Worm (Caenorhabditis elegans) whole organism, late embryonic: Measurements from ENCODE around the gene F21A3.11.

Experiments
- C08G9.2 ChIP-seq: sonication (generic microtip); optimal IDR thresholded peaks from 2 replicates; lab custom pipeline; 2016; ENCODE audit warnings: mild to moderate bottlenecking, missing genetic modification characterization, moderate library complexity, missing compliant biosample characterization
- F13H6.1 ChIP-seq: sonication (generic microtip); optimal IDR thresholded peaks from 2 replicates; lab custom pipeline; 2016; ENCODE audit warnings: missing genetic modification characterization, missing compliant biosample characterization
- elt-2 ChIP-seq: sonication (generic microtip); optimal IDR thresholded peaks from 2 replicates; lab custom pipeline; 2016; ENCODE audit warnings: missing genetic modification reagents, missing genetic modification characterization, missing compliant biosample characterization
- eyg-1 ChIP-seq: sonication (generic microtip); optimal IDR thresholded peaks from 2 replicates; lab custom pipeline; 2016; ENCODE audit warnings: missing genotype, missing genetic modification characterization, missing compliant biosample characterization
- fkh-10 ChIP-seq: fragments of 150-350 bp; optimal IDR thresholded peaks from 2 replicates; lab custom pipeline; 2014; ENCODE audit warnings: missing biosample characterization, missing genetic modification reagents, missing genetic modification characterization
- hlh-30 ChIP-seq: sonication (generic microtip); optimal IDR thresholded peaks from 2 replicates; lab custom pipeline; 2017; ENCODE audit warnings: antibody characterized with exemption, missing genetic modification characterization, missing compliant biosample characterization; ENCODE audit not compliant: insufficient read depth
- npax-4 ChIP-seq: sonication (generic microtip); optimal IDR thresholded peaks from 2 replicates; lab custom pipeline; 2016; ENCODE audit warnings: missing genetic modification characterization, missing compliant biosample characterization
- pat-9 ChIP-seq: fragments of 200-800 bp; sonication (Bioruptor generic); optimal IDR thresholded peaks from 2 replicates; lab custom pipeline; 2018; ENCODE audit warnings: mild to moderate bottlenecking, missing genetic modification characterization, moderate library complexity, missing compliant biosample characterization
- pqm-1 ChIP-seq: sonication (generic microtip); optimal IDR thresholded peaks from 2 replicates; lab custom pipeline; 2016; ENCODE audit warnings: missing genetic modification characterization, missing compliant biosample characterization
- pros-1 ChIP-seq: fragments of 150-350 bp; optimal IDR thresholded peaks from 2 replicates; lab custom pipeline; 2014; ENCODE audit warnings: missing biosample characterization, missing genetic modification reagents, missing genetic modification characterization
- unc-86 ChIP-seq: sonication (generic microtip); optimal IDR thresholded peaks from 2 replicates; lab custom pipeline; 2016; ENCODE audit warnings: missing genetic modification characterization, missing compliant biosample characterization

DNA sequence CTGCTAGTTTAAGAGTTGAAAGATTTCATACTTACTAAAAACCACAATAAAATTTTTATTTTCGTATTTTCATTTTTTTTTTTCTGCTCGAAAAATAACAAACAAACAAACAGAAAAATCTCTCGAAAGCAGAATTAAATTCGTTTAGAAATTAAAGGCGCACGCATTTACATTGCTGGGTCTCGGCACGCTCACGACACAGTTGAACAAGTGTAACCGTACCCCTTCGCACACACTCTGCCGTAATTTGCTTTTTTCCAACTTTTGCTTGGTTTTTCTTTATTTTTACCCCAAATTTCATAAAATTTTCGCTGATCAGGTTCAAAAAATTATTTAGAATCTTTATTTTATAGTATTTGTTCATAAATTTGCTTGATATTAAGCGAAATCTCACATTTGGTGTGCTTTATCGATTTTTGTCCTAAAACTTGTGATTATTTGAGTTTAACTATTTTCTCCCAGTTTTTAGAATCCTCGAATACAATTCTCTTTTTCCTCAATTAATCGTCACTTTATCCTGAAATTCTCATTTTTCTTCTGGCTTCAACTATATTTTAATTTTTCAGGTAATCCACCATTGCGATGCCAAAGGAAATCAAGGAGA, 21.3 kb downstream of the F21A3.11 start, which contains the start of gene rpl-38:
- TF ChIP-seq pat-9 (tag; lab: Kevin White, UChicago) = no peak
- no peak for TF ChIP-seq C08G9.2 (tag; lab: Kevin White, UChicago)
- TF ChIP-seq hlh-30 = no peak
- TF ChIP-seq F13H6.1 (tag; lab: Kevin White, UChicago) = no peak
- peak; percentile 0 for TF ChIP-seq elt-2
- TF ChIP-seq pqm-1 (tag; lab: Kevin White, UChicago) = no peak
- no peak for TF ChIP-seq npax-4
- no peak for TF ChIP-seq pros-1 (tag; lab: Kevin White, UChicago)
- TF ChIP-seq fkh-10 (GFP tag; lab: Kevin White, UChicago) = no peak
- no peak for TF ChIP-seq eyg-1 (tag; lab: Kevin White, UChicago)
- no peak for TF ChIP-seq unc-86 (tag; lab: Kevin White, UChicago)
